Fruit fly (Drosophila melanogaster): ENCODE measurements around the gene CG2604.

Gene CG2604

dm6 chr3R:5217278-5217714 is 5.9 kb downstream of the CG2604 start, which contains the start of gene cno (continued):
- TF ChIP-seq Vsx1 (GFP tag; optimal IDR thresholded peaks at IDR 0.05) (no peak), peb (GFP tag; IDR thresholded peaks at IDR 0.05) (no peak), Ravus (GFP tag; IDR thresholded peaks at IDR 0.05) (no peak), croc (GFP tag; conservative IDR thresholded peaks at IDR 0.05) (no peak), gcm (GFP tag; optimal IDR thresholded peaks at IDR 0.05) (peak; percentile 12), CG2678 (tag; optimal IDR thresholded peaks at IDR 0.05) (no peak), CG12391 (tag; optimal IDR thresholded peaks at IDR 0.05) (no peak), CG11085 (GFP tag; IDR thresholded peaks at IDR 0.05) (no peak), crol (GFP tag; IDR thresholded peaks at IDR 0.05) (no peak), cad (GFP tag; optimal IDR thresholded peaks at IDR 0.05) (no peak), unc-4 (GFP tag; IDR thresholded peaks at IDR 0.05; ENCODE audit: partially characterized antibody) (no peak), chif (GFP tag; optimal IDR thresholded peaks at IDR 0.05) (peak in 1 of 2 experiments; percentile 11), CG4707 (GFP tag; optimal IDR thresholded peaks at IDR 0.05) (no peak), HmgZ (tag; optimal IDR thresholded peaks at IDR 0.05) (peak; percentile 56), CG15479 (GFP tag; optimal IDR thresholded peaks at IDR 0.05) (peak; percentile 79), jumu (GFP tag; optimal IDR thresholded peaks at IDR 0.05) (no peak), CG9727 (GFP tag; optimal IDR thresholded peaks at IDR 0.05) (no peak), CoRest (tag; optimal IDR thresholded peaks at IDR 0.05) (peak; percentile 51), CG9215 (GFP tag; IDR thresholded peaks at IDR 0.05) (no peak), hbn (GFP tag; IDR thresholded peaks at IDR 0.05; ENCODE audit: partially characterized antibody) (peak; percentile 35; the same call in 1 of the 2 replicates), row (GFP tag; IDR thresholded peaks at IDR 0.05) (no peak; the same call in 2 of the 3 replicates), run (tag; optimal IDR thresholded peaks at IDR 0.05) (no peak), knrl (GFP tag; IDR thresholded peaks at IDR 0.05; ENCODE audit: partially characterized antibody) (peak; percentile 51; the same call in 1 of the 3 replicates), vfl (GFP tag; optimal IDR thresholded peaks at IDR 0.05) (no peak), CG1792 (GFP tag; optimal IDR thresholded peaks at IDR 0.05) (no peak), Meics (GFP tag; optimal IDR thresholded peaks at IDR 0.05) (no peak), CG15601 (tag; optimal IDR thresholded peaks at IDR 0.05) (peak; percentile 67), Dp (GFP tag; optimal IDR thresholded peaks at IDR 0.05) (peak; percentile 81), CG7928 (GFP tag; optimal IDR thresholded peaks at IDR 0.05) (no peak), CG15514 (GFP tag; optimal IDR thresholded peaks at IDR 0.05) (peak; percentile 72), Mes4 (GFP tag; optimal IDR thresholded peaks at IDR 0.05) (no peak), Myb (GFP tag; optimal IDR thresholded peaks at IDR 0.05) (peak; percentile 57), CG15269 (tag; optimal IDR thresholded peaks at IDR 0.05) (peak; percentile 21), bigmax (GFP tag; optimal IDR thresholded peaks at IDR 0.05) (no peak), nau (GFP tag; optimal IDR thresholded peaks at IDR 0.05) (no peak), CG42726 (GFP tag; IDR thresholded peaks at IDR 0.05; ENCODE audit: partially characterized antibody) (peak; percentile 48; the same call in 1 of the 2 replicates), ab (GFP tag; optimal IDR thresholded peaks at IDR 0.05) (no peak), CG1024 (GFP tag; IDR thresholded peaks at IDR 0.05) (no peak), zfh2 (GFP tag; optimal IDR thresholded peaks at IDR 0.05) (no peak), Taf1 (GFP tag; IDR thresholded peaks at IDR 0.05) (no peak), HLHmδ (GFP tag; optimal IDR thresholded peaks at IDR 0.05) (peak; percentile 87), gem (tag; optimal IDR thresholded peaks at IDR 0.05) (no peak), Aef1 (GFP tag; IDR thresholded peaks at IDR 0.05) (no peak), CG16813 (GFP tag; IDR thresholded peaks at IDR 0.05; ENCODE audit: partially characterized antibody) (no peak), eyg (GFP tag; optimal IDR thresholded peaks at IDR 0.05) (no peak), pfk (GFP tag; optimal IDR thresholded peaks at IDR 0.05) (no peak), chm (GFP tag; IDR thresholded peaks at IDR 0.05) (peak; percentile 83), gcm2 (GFP tag; optimal IDR thresholded peaks at IDR 0.05) (no peak), CG11247 (GFP tag; IDR thresholded peaks at IDR 0.05) (no peak), bcd (GFP tag; optimal IDR thresholded peaks at IDR 0.05) (peak; percentile 2), zen (tag; optimal IDR thresholded peaks at IDR 0.05) (peak; percentile 6)
